Worm (Caenorhabditis elegans): ENCODE results near the gene sra-37.
A peak's percentile ranks its signal among the peaks of the same experiment; 100 is the strongest.

The sra-37 gene

ce11 chrX:13884157-13884556 is 9.0 kb downstream of the sra-37 start:
- TF ChIP-seq tbx-2 (tag; optimal IDR thresholded peaks at IDR 0.05) = no peak
- TF ChIP-seq elt-2 (tag; optimal IDR thresholded peaks at IDR 0.05) = peak; percentile 88

- TF ChIP-seq rnt-1 (tag; optimal IDR thresholded peaks at IDR 0.05) (no peak), fkh-8 (tag; optimal IDR thresholded peaks at IDR 0.05) (no peak), nhr-77 (tag; optimal IDR thresholded peaks at IDR 0.05) (peak; percentile 30)
These were observed 10.5 kb downstream of the sra-37 start, which contains the start of gene hlb-1 for ce11 chrX:13882639-13883038. hlb-1 (minus strand) TSS chrX:13882739.

ce11 chrX:13881760-13882369 is 11.3 kb downstream of the sra-37 start:
- TF ChIP-seq lin-14 (GFP tag; optimal IDR thresholded peaks at IDR 0.05) (peak; percentile 29), F16B12.6 (tag; optimal IDR thresholded peaks at IDR 0.05) (no peak)

ce11 chrX:13878082-13878481 is 15.1 kb downstream of the sra-37 start:
- no peak for TF ChIP-seq rnt-1 (tag; optimal IDR thresholded peaks at IDR 0.05)
- TF ChIP-seq zip-4 (GFP tag; optimal IDR thresholded peaks at IDR 0.05) = no peak
- no peak for TF ChIP-seq ama-1 (optimal IDR thresholded peaks at IDR 0.05)
- no peak for TF ChIP-seq fos-1 (tag; optimal IDR thresholded peaks at IDR 0.05)
- TF ChIP-seq fkh-10 (GFP tag; optimal IDR thresholded peaks at IDR 0.05) = no peak
- TF ChIP-seq lin-39 (tag; optimal IDR thresholded peaks at IDR 0.05) = no peak
- TF ChIP-seq vab-15 (tag; optimal IDR thresholded peaks at IDR 0.05) = no peak
- no peak for TF ChIP-seq fkh-4 (tag; optimal IDR thresholded peaks at IDR 0.05; ENCODE audit: borderline replicate concordance)
- TF ChIP-seq ceh-63 (GFP tag; optimal IDR thresholded peaks at IDR 0.05) = no peak

ce11 chrX:13876860-13877259 is 16.3 kb downstream of the sra-37 start:
- TF ChIP-seq ceh-90 (tag; optimal IDR thresholded peaks at IDR 0.05) (no peak), elt-2 (tag; optimal IDR thresholded peaks at IDR 0.05) (peak; percentile 58)

- TF ChIP-seq lin-14 (GFP tag; optimal IDR thresholded peaks at IDR 0.05) (peak; percentile 55), jun-1 (tag; optimal IDR thresholded peaks at IDR 0.05) (no peak)
These were observed 17.2 kb downstream of the sra-37 start for ce11 chrX:13875913-13876312.

- TF ChIP-seq F16B12.6 (tag; optimal IDR thresholded peaks at IDR 0.05) (no peak), nhr-28 (tag; optimal IDR thresholded peaks at IDR 0.05) (no peak), skn-1 (tag; optimal IDR thresholded peaks at IDR 0.05) (no peak), nhr-20 (tag; optimal IDR thresholded peaks at IDR 0.05) (peak; percentile 16), irx-1 (tag; optimal IDR thresholded peaks at IDR 0.05) (no peak), nhr-77 (tag; optimal IDR thresholded peaks at IDR 0.05) (no peak), lin-14 (GFP tag; optimal IDR thresholded peaks at IDR 0.05) (peak; percentile 80), tlp-1 (tag; optimal IDR thresholded peaks at IDR 0.05) (no peak), hpl-2 (GFP tag; optimal IDR thresholded peaks at IDR 0.05) (no peak), snu-23 (GFP tag; optimal IDR thresholded peaks at IDR 0.05) (peak; percentile 2), alr-1 (tag; optimal IDR thresholded peaks at IDR 0.05; ENCODE audit: borderline replicate concordance) (no peak), rnt-1 (tag; optimal IDR thresholded peaks at IDR 0.05) (peak; percentile 63), sox-4 (tag; optimal IDR thresholded peaks at IDR 0.05) (no peak), unc-98 (GFP tag; IDR thresholded peaks at IDR 0.05) (no peak), fkh-10 (GFP tag; optimal IDR thresholded peaks at IDR 0.05) (no peak), lin-13 (GFP tag; optimal IDR thresholded peaks at IDR 0.05) (no peak), xbp-1 (tag; optimal IDR thresholded peaks at IDR 0.05) (no peak), tbx-2 (tag; optimal IDR thresholded peaks at IDR 0.05) (no peak), unc-130 (tag; optimal IDR thresholded peaks at IDR 0.05) (peak; percentile 40), nhr-71 (tag; optimal IDR thresholded peaks at IDR 0.05) (peak; percentile 58), pqm-1 (tag; optimal IDR thresholded peaks at IDR 0.05) (no peak), nhr-19 (GFP tag; conservative IDR thresholded peaks at IDR 0.05) (peak; percentile 10; the same call in 1 of the 2 replicates), ztf-4 (tag; optimal IDR thresholded peaks at IDR 0.05) (no peak), lin-39 (tag; optimal IDR thresholded peaks at IDR 0.05) (no peak), lir-3 (tag; optimal IDR thresholded peaks at IDR 0.05; ENCODE audit: poor library complexity) (no peak), zag-1 (tag; optimal IDR thresholded peaks at IDR 0.05) (no peak), ceh-88 (GFP tag; IDR thresholded peaks at IDR 0.05) (no peak), nhr-76 (tag; optimal IDR thresholded peaks at IDR 0.05) (no peak), fos-1 (tag; optimal IDR thresholded peaks at IDR 0.05) (no peak), ceh-90 (tag; optimal IDR thresholded peaks at IDR 0.05) (no peak), elt-2 (tag; optimal IDR thresholded peaks at IDR 0.05) (no peak), mep-1 (tag; optimal IDR thresholded peaks at IDR 0.05) (no peak)
These were observed 19.7 kb downstream of the sra-37 start for ce11 chrX:13873324-13873933.
